Fruit fly (Drosophila melanogaster) whole organism, wandering third instar larva: ENCODE measurements around the gene mAcon1.

ENCODE experiments used
- Abd-B ChIP-seq: fragments of >200 bp; optimal IDR thresholded peaks from 2 replicates; lab custom pipeline; 2017; ENCODE audit warnings: missing biosample characterization, missing genetic modification characterization
- N ChIP-seq: fragments of >200 bp; optimal IDR thresholded peaks from 2 replicates; lab custom pipeline; 2018; ENCODE audit warnings: missing biosample characterization, missing external identifiers, missing genetic modification characterization
- psq ChIP-seq: fragments of 200-800 bp; sonication (Bioruptor generic); optimal IDR thresholded peaks from 3 replicates; lab custom pipeline; 2017; ENCODE audit warnings: missing biosample characterization, mild to moderate bottlenecking, missing genetic modification characterization, moderate library complexity

DNA sequence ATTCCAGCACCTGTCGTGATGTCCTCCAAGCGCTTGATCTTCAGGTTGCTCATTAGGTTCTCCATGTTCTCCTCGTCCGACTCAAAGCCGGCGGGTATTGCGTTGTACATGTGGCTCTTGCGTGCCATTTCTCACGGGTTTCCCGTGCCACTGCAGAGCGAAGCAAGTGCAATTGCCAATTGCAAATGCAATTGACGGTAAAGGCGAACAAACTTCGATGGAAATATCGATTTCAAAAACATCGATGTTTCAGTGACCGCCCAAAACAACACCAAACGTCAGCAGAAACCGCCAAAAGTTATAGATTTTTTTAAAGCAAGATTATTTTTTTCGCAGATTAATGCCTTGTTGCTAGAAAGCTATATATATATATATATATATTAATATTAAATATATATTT lies 5.5 kb upstream of the mAcon1 start, which contains the start of gene Nbr:
- TF ChIP-seq N (GFP tag; lab: Kevin White, UChicago) = no peak
- no peak for TF ChIP-seq psq (GFP tag; lab: Kevin White, UChicago)
- no peak for TF ChIP-seq Abd-B (GFP tag; lab: Kevin White, UChicago)
